Worm (Caenorhabditis elegans) whole organism, late embryonic: ENCODE measurements around the gene fbxa-142.

ENCODE experiments used
- C08G9.2 ChIP-seq: sonication (generic microtip); optimal IDR thresholded peaks from 2 replicates; lab custom pipeline; 2016; ENCODE audit warnings: mild to moderate bottlenecking, missing genetic modification characterization, moderate library complexity, missing compliant biosample characterization
- K02D7.2 ChIP-seq: sonication (generic microtip); optimal IDR thresholded peaks from 2 replicates; lab custom pipeline; 2017; ENCODE audit warnings: mild to moderate bottlenecking, missing genetic modification characterization, missing compliant biosample characterization
- ahr-1 ChIP-seq: sonication (generic microtip); optimal IDR thresholded peaks from 2 replicates; lab custom pipeline; 2016; ENCODE audit warnings: missing genetic modification characterization, missing compliant biosample characterization
- ceh-18 ChIP-seq: sonication (generic microtip); optimal IDR thresholded peaks from 2 replicates; lab custom pipeline; 2016; ENCODE audit warnings: missing genetic modification characterization, missing compliant biosample characterization
- ceh-22 ChIP-seq: sonication (generic microtip); optimal IDR thresholded peaks from 2 replicates; lab custom pipeline; 2017; ENCODE audit warnings: missing biosample characterization, missing genetic modification characterization
- ceh-30 ChIP-seq: fragments of 150-350 bp; optimal IDR thresholded peaks from 2 replicates; lab custom pipeline; 2014; ENCODE audit warnings: missing biosample characterization, missing genetic modification characterization
- ceh-31 ChIP-seq: sonication (generic microtip); optimal IDR thresholded peaks from 2 replicates; lab custom pipeline; 2016; ENCODE audit warnings: missing genetic modification characterization, missing compliant biosample characterization
- ceh-48 ChIP-seq: sonication (generic microtip); optimal IDR thresholded peaks from 2 replicates; lab custom pipeline; 2016; ENCODE audit warnings: missing genetic modification characterization, inconsistent platforms, missing compliant biosample characterization
- dmd-4 ChIP-seq: sonication (generic microtip); optimal IDR thresholded peaks from 2 replicates; lab custom pipeline; 2016; ENCODE audit warnings: borderline replicate concordance, missing genetic modification characterization, missing compliant biosample characterization
- elt-2 ChIP-seq: sonication (generic microtip); optimal IDR thresholded peaks from 2 replicates; lab custom pipeline; 2016; ENCODE audit warnings: missing genetic modification reagents, missing genetic modification characterization, missing compliant biosample characterization
- ets-4 ChIP-seq: sonication (generic microtip); optimal IDR thresholded peaks from 2 replicates; lab custom pipeline; 2016; ENCODE audit warnings: missing genetic modification characterization, missing compliant biosample characterization
- eyg-1 ChIP-seq: sonication (generic microtip); optimal IDR thresholded peaks from 2 replicates; lab custom pipeline; 2016; ENCODE audit warnings: missing genotype, missing genetic modification characterization, missing compliant biosample characterization
- fax-1 ChIP-seq: sonication (generic microtip); optimal IDR thresholded peaks from 2 replicates; lab custom pipeline; 2016; ENCODE audit warnings: missing genotype, missing genetic modification characterization, missing compliant biosample characterization
- gmeb-2 ChIP-seq: sonication (generic microtip); optimal IDR thresholded peaks from 2 replicates; lab custom pipeline; 2016; ENCODE audit warnings: missing genetic modification characterization, inconsistent platforms, missing compliant biosample characterization
- hlh-6 ChIP-seq: sonication (generic microtip); optimal IDR thresholded peaks from 2 replicates; lab custom pipeline; 2016; ENCODE audit warnings: missing genotype, missing genetic modification characterization, missing compliant biosample characterization
- lin-11 ChIP-seq: fragments of 200-800 bp; sonication (Bioruptor generic); optimal IDR thresholded peaks from 2 replicates; lab custom pipeline; 2018; ENCODE audit warnings: mild to moderate bottlenecking, missing genetic modification characterization, missing compliant biosample characterization
- nfya-1 ChIP-seq: sonication (generic microtip); optimal IDR thresholded peaks from 2 replicates; lab custom pipeline; 2017; ENCODE audit warnings: missing genetic modification characterization, mild to moderate bottlenecking, missing compliant biosample characterization, antibody characterized with exemption, moderate library complexity
- nhr-11 ChIP-seq: fragments of 150-350 bp; optimal IDR thresholded peaks from 2 replicates; lab custom pipeline; 2014; ENCODE audit warnings: missing biosample characterization, missing genetic modification characterization
- nhr-232 ChIP-seq: sonication (generic microtip); optimal IDR thresholded peaks from 2 replicates; lab custom pipeline; 2016; ENCODE audit warnings: missing genetic modification characterization, missing compliant biosample characterization
- pat-9 ChIP-seq: fragments of 200-800 bp; sonication (Bioruptor generic); optimal IDR thresholded peaks from 2 replicates; lab custom pipeline; 2018; ENCODE audit warnings: mild to moderate bottlenecking, missing genetic modification characterization, moderate library complexity, missing compliant biosample characterization
- pax-1 ChIP-seq: fragments of 150-350 bp; optimal IDR thresholded peaks from 2 replicates; lab custom pipeline; 2014; ENCODE audit warnings: missing biosample characterization, missing genetic modification characterization
- pha-2 ChIP-seq: sonication (generic microtip); optimal IDR thresholded peaks from 2 replicates; lab custom pipeline; 2017; ENCODE audit warnings: mild to moderate bottlenecking, missing genetic modification characterization, missing compliant biosample characterization
- pha-4 ChIP-seq: fragments of 150-350 bp; optimal IDR thresholded peaks from 2 replicates; lab custom pipeline; 2018; ENCODE audit warnings: missing biosample characterization, missing genetic modification reagents, missing genetic modification characterization
- pqm-1 ChIP-seq: sonication (generic microtip); optimal IDR thresholded peaks from 2 replicates; lab custom pipeline; 2016; ENCODE audit warnings: missing genetic modification characterization, missing compliant biosample characterization
- pros-1 ChIP-seq: fragments of 150-350 bp; optimal IDR thresholded peaks from 2 replicates; lab custom pipeline; 2014; ENCODE audit warnings: missing biosample characterization, missing genetic modification reagents, missing genetic modification characterization
- ref-2 ChIP-seq: sonication (generic microtip); optimal IDR thresholded peaks from 2 replicates; lab custom pipeline; 2016; ENCODE audit warnings: missing genetic modification characterization, missing compliant biosample characterization
- sdc-2 ChIP-seq: sonication (generic microtip); optimal IDR thresholded peaks from 2 replicates; lab custom pipeline; 2016; ENCODE audit warnings: missing genotype, missing genetic modification characterization, missing compliant biosample characterization
- sox-2 ChIP-seq: fragments of 200-800 bp; sonication (Bioruptor generic); IDR thresholded peaks from 2 replicates; pipeline ENCODE4 v1.3.6; 2022; ENCODE audit warnings: missing genetic modification reagents, missing genetic modification characterization, missing compliant biosample characterization
- sox-4 ChIP-seq: sonication (generic microtip); optimal IDR thresholded peaks from 2 replicates; lab custom pipeline; 2017; ENCODE audit warnings: mild to moderate bottlenecking, missing genetic modification characterization, inconsistent platforms, missing compliant biosample characterization
- syd-9 ChIP-seq: sonication (generic microtip); optimal IDR thresholded peaks from 2 replicates; lab custom pipeline; 2016; ENCODE audit warnings: mild to moderate bottlenecking, missing genetic modification characterization, moderate library complexity, missing compliant biosample characterization
- tbx-2 ChIP-seq: sonication (generic microtip); optimal IDR thresholded peaks from 2 replicates; lab custom pipeline; 2016; ENCODE audit warnings: missing genetic modification characterization, missing compliant biosample characterization
- unc-3 ChIP-seq, 2 experiments: fragments of 200-800 bp in 1 of 2; sonication (Bioruptor generic) in 1 of 2; sonication (generic microtip) in 1 of 2; conservative IDR thresholded peaks in 1 of 2; optimal IDR thresholded peaks in 1 of 2; 2 replicates each; pipeline versions ENCODE4 v1.3.6 to Lab custom; 2016 to 2022; ENCODE audit warnings: missing compliant biosample characterization in 2 of 2, missing genetic modification characterization in 2 of 2, missing genetic modification reagents in 1 of 2
- unc-55 ChIP-seq: sonication (generic microtip); optimal IDR thresholded peaks from 2 replicates; lab custom pipeline; 2017; ENCODE audit warnings: missing biosample characterization, missing genetic modification reagents, missing genetic modification characterization
- unc-86 ChIP-seq: sonication (generic microtip); optimal IDR thresholded peaks from 2 replicates; lab custom pipeline; 2016; ENCODE audit warnings: missing genetic modification characterization, missing compliant biosample characterization
- ztf-16 ChIP-seq: sonication (generic microtip); optimal IDR thresholded peaks from 2 replicates; lab custom pipeline; 2017; ENCODE audit warnings: missing genetic modification characterization, missing compliant biosample characterization

Gene fbxa-142

DNA sequence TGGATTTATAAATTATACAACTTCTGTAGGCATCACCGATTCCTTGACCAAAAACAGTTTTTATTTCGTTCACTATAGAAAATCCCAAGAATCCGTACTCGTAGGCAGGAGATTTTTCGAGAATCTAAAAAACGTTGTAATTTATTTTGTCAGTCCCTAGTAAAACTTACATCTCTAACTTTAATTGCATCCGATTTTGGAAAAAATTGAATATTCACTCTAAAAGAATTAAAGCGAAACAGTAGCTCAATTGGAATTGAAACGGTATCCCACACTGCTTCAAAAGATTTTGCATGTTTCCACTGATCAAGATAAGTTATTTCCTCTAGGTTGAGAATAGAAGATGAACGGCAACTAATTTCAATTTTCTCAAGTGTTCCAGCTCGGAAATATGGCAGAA lies at the start of gene fbxa-142:
Gene fbxa-142 (minus strand): TSS at position 101 of the 400 bp plus-strand sequence.
- TF ChIP-seq unc-3 (GFP tag; conservative IDR thresholded peaks at IDR 0.05; lab: Robert Waterston, UW) (no peak), unc-3 (tag; optimal IDR thresholded peaks at IDR 0.05; lab: Kevin White, UChicago) (no peak), ahr-1 (tag; lab: Kevin White, UChicago) (no peak), ztf-16 (tag; lab: Kevin White, UChicago) (no peak), hlh-6 (tag; lab: Kevin White, UChicago) (no peak), nfya-1 (no peak), ceh-48 (no peak), pqm-1 (no peak), gmeb-2 (no peak)

DNA sequence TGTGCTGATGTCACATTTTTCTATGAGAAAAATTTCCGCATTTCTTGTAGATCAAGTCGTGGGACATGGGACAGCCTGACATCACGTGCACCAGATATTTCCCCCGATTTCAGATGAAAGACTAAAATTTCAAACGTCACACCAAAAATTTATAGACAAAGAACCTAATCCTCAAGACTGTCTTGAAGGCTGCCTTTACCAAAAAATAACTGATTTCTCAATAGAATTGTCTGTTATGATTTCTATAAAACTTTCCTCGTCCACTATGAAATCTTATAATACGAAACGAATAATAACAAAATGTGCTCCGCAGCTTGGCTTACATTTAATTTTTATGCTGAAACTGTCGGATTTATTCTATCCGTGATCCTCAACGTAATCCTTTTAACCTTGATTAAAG lies 49.2 kb upstream of the fbxa-142 start, which contains the start of gene str-106:
Gene str-106 (plus strand): TSS at position 301 of the 400 bp plus-strand sequence.
- TF ChIP-seq ceh-18 (tag; lab: Kevin White, UChicago) (no peak), ceh-22 (tag; lab: Kevin White, UChicago) (no peak), nhr-232 (no peak), ceh-30 (tag; lab: Kevin White, UChicago) (no peak), sdc-2 (tag; lab: Kevin White, UChicago) (no peak)

DNA sequence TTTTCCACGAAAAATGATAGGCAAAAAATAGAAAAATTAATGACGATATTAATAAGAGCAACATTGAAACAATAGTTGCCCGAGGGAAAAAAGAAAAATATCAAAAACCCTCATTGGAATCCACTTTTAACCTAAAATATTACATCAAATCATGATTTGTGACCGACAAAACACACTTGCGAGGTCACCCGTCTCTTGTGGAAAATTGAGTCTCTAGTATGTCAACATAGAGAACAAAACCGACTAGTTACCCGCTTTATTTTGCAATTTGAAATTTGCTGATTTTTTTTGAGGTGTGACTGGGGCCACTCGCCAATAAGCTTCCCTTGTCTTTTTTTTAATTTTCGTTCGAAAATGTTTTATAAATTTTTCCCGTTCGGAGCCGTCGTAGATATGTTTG lies 44.6 kb upstream of the fbxa-142 start, which contains the start of gene cyp-33D1:
Gene cyp-33D1 (minus strand): TSS at position 101 of the 400 bp plus-strand sequence.
- TF ChIP-seq ets-4 (tag; lab: Kevin White, UChicago) (no peak), ceh-48 (no peak), ceh-31 (tag; lab: Kevin White, UChicago) (no peak), ceh-22 (tag; lab: Kevin White, UChicago) (no peak), ceh-18 (tag; lab: Kevin White, UChicago) (no peak), pat-9 (tag; lab: Kevin White, UChicago) (no peak), sdc-2 (tag; lab: Kevin White, UChicago) (no peak), dmd-4 (no peak), C08G9.2 (tag; lab: Kevin White, UChicago) (no peak), sox-2 (GFP tag; lab: Robert Waterston, UW) (no peak), fax-1 (no peak), sox-4 (tag; lab: Kevin White, UChicago) (no peak), ztf-16 (tag; lab: Kevin White, UChicago) (no peak), nhr-11 (no peak), pax-1 (tag; lab: Kevin White, UChicago) (no peak), unc-3 (GFP tag; conservative IDR thresholded peaks at IDR 0.05; lab: Robert Waterston, UW) (no peak), unc-3 (tag; optimal IDR thresholded peaks at IDR 0.05; lab: Kevin White, UChicago) (no peak), unc-86 (tag; lab: Kevin White, UChicago) (no peak)

DNA sequence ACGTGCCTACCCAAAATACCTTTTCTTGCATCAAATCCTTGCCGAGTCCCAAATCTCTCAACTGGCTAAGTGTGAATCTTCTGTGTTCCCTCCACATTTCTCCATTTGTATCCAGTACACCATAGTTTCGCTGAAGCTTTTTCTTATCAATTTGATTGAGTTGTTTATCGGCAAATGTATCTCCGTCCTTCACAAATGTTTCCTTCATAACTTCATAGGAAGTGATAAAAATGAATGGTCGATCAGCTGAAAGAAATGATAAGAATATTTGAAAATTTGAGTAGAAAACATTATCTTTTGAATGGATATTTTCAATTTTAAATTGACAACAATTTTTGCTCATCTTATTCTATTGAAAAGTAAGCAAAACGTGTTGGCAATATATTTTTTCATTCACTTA lies 44.1 kb upstream of the fbxa-142 start:
- no peak for TF ChIP-seq K02D7.2 (tag; lab: Kevin White, UChicago)
- TF ChIP-seq tbx-2 (tag; lab: Kevin White, UChicago): no peak
- TF ChIP-seq elt-2 (tag; lab: Kevin White, UChicago): peak; percentile 65
- no peak for TF ChIP-seq pros-1 (tag; lab: Kevin White, UChicago)

DNA sequence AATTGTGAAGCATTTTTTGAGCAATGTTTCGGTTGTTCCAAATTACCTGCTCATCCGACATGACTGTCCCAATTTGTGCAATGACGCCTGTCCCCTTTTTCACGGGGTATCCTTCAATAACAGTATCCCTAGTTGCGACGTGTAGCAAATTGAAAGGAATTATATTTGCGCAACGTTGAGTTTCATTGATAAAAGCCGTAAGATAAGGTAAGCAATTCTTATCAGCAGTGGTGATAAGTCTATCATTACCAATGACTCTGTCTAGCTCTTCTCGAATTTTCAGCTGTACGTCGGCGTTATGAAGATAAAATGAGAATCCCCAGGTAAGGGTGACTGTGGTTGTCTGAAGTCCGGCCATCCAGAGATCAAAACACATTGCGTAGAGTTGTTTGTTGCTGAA lies 43.0 kb upstream of the fbxa-142 start:
- peak; percentile 93 for TF ChIP-seq elt-2 (tag; lab: Kevin White, UChicago)
- no peak for TF ChIP-seq pha-4

DNA sequence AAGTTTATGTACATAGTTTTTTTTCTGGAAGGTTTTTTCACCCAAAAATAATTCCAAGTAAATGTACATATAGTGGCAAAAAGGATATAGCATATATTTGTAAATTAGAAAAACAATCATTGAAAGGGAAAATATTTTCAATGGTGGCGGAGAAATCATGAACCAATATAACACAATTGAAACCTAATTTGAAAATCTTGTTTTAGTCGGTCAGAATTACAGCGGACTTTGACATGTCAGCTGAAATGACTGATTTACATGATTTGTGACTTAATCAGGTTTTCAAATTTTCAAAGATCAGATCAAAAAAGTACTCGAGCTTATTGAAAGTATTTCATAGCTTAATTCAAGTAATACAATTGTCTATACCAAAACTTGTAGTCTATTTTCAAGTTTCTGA lies 40.6 kb upstream of the fbxa-142 start, which contains the start of gene K05D4.9:
Gene K05D4.9 (minus strand): TSS at position 101 of the 400 bp plus-strand sequence.
- TF ChIP-seq pha-2 (tag; lab: Kevin White, UChicago) (no peak), lin-11 (tag; lab: Kevin White, UChicago) (no peak), ceh-31 (tag; lab: Kevin White, UChicago) (no peak), unc-55 (GFP tag; lab: Kevin White, UChicago) (no peak), eyg-1 (tag; lab: Kevin White, UChicago) (no peak), syd-9 (no peak), tbx-2 (tag; lab: Kevin White, UChicago) (no peak), ref-2 (tag; lab: Kevin White, UChicago) (no peak)
